Fruit fly (Drosophila melanogaster) whole organism, embryonic: ENCODE results near the gene Vm26Ac.

Experiments used
- Adf1 ChIP-seq: fragments of 200-800 bp; sonication (Bioruptor generic); IDR thresholded peaks from 2 replicates; pipeline ENCODE4 v1.3.6; 2022; ENCODE audit warnings: missing biosample characterization, missing genetic modification characterization
- Asciz ChIP-seq: fragments of 200-800 bp; sonication (Bioruptor generic); optimal IDR thresholded peaks from 2 replicates; lab custom pipeline; 2017; ENCODE audit warnings: missing biosample characterization, mild to moderate bottlenecking, missing genetic modification characterization, missing genetic modification reagents
- Bgb ChIP-seq: fragments of 200-800 bp; sonication (Bioruptor generic); IDR thresholded peaks from 2 replicates; pipeline ENCODE4 v1.3.6; 2022; ENCODE audit warnings: missing biosample characterization, missing genetic modification characterization; ENCODE audit not compliant: partially characterized antibody
- BtbVII ChIP-seq: fragments of 200-800 bp; sonication (Bioruptor generic); optimal IDR thresholded peaks from 3 replicates; lab custom pipeline; 2017; ENCODE audit warnings: missing biosample characterization, mild to moderate bottlenecking, missing genetic modification characterization
- C15 ChIP-seq: fragments of 200-800 bp; sonication (Bioruptor generic); IDR thresholded peaks from 3 replicates; pipeline ENCODE4 v1.3.6; 2022; ENCODE audit warnings: missing biosample characterization, missing genetic modification characterization
- CG10431 ChIP-seq: fragments of 200-800 bp; sonication (Bioruptor generic); optimal IDR thresholded peaks from 3 replicates; lab custom pipeline; 2018; ENCODE audit warnings: missing biosample characterization, mild to moderate bottlenecking, missing genetic modification characterization
- CG11093 ChIP-seq: fragments of 200-800 bp; sonication (Bioruptor generic); IDR thresholded peaks from 3 replicates; pipeline ENCODE4 v1.3.6; 2022; ENCODE audit warnings: missing biosample characterization, missing genetic modification characterization
- CG11247 ChIP-seq: fragments of 200-800 bp; sonication (Bioruptor generic); IDR thresholded peaks from 2 replicates; pipeline ENCODE4 v1.3.6; 2022; ENCODE audit warnings: missing biosample characterization, missing genetic modification characterization
- CG11560 ChIP-seq: fragments of 200-800 bp; sonication (Bioruptor generic); IDR thresholded peaks from 3 replicates; pipeline ENCODE4 v1.3.6; 2022; ENCODE audit warnings: missing biosample characterization, missing genetic modification characterization
- CG15479 ChIP-seq: fragments of 200-800 bp; sonication (Bioruptor generic); optimal IDR thresholded peaks from 3 replicates; lab custom pipeline; 2019; ENCODE audit warnings: missing biosample characterization, mild to moderate bottlenecking, missing genetic modification characterization, moderate library complexity
- CG17328 ChIP-seq: fragments of 200-800 bp; sonication (Bioruptor generic); IDR thresholded peaks from 2 replicates; pipeline ENCODE4 v1.3.6; 2022; ENCODE audit warnings: missing biosample characterization, missing genetic modification characterization
- CG2129 ChIP-seq: fragments of 200-800 bp; sonication (Bioruptor generic); IDR thresholded peaks from 2 replicates; pipeline ENCODE4 v1.3.6; 2022; ENCODE audit warnings: missing biosample characterization, missing genetic modification characterization; ENCODE audit not compliant: partially characterized antibody
- CG2199 ChIP-seq: fragments of 200-800 bp; sonication (Bioruptor generic); IDR thresholded peaks from 3 replicates; pipeline ENCODE4 v1.3.6; 2022; ENCODE audit warnings: missing biosample characterization, missing genetic modification characterization
- CG30403 ChIP-seq: fragments of 200-800 bp; sonication (Bioruptor generic); optimal IDR thresholded peaks from 3 replicates; lab custom pipeline; 2016; ENCODE audit warnings: missing biosample characterization, missing genetic modification characterization
- CG30431 ChIP-seq: fragments of 200-800 bp; sonication (Bioruptor generic); optimal IDR thresholded peaks from 2 replicates; lab custom pipeline; 2017; ENCODE audit warnings: missing biosample characterization, missing genetic modification characterization
- CG31365 ChIP-seq: fragments of 200-800 bp; sonication (Bioruptor generic); optimal IDR thresholded peaks from 2 replicates; lab custom pipeline; 2018; ENCODE audit warnings: missing biosample characterization, mild to moderate bottlenecking, missing genetic modification characterization
- CG32772 ChIP-seq: fragments of 200-800 bp; sonication (Bioruptor generic); IDR thresholded peaks from 2 replicates; pipeline ENCODE4 v1.3.6; 2022; ENCODE audit warnings: missing biosample characterization, missing genetic modification characterization
- CG4730 ChIP-seq: fragments of 200-800 bp; sonication (Bioruptor generic); IDR thresholded peaks from 2 replicates; pipeline ENCODE4 v1.3.6; 2022; ENCODE audit warnings: missing biosample characterization, missing genetic modification characterization
- CG5180 ChIP-seq: fragments of 200-800 bp; sonication (Bioruptor generic); optimal IDR thresholded peaks from 3 replicates; lab custom pipeline; 2017; ENCODE audit warnings: missing biosample characterization, missing genetic modification characterization, mild to moderate bottlenecking, moderate library complexity, missing genetic modification reagents
- CG6254 ChIP-seq: fragments of 200-800 bp; sonication (Bioruptor generic); optimal IDR thresholded peaks from 3 replicates; lab custom pipeline; 2017; ENCODE audit warnings: mild to moderate bottlenecking, missing biosample characterization, missing genetic modification reagents, missing genetic modification characterization
- Dad ChIP-seq: fragments of 200-800 bp; sonication (Bioruptor generic); optimal IDR thresholded peaks from 3 replicates; lab custom pipeline; 2016; ENCODE audit warnings: missing biosample characterization, missing genetic modification characterization
- Dip2 ChIP-seq: fragments of 200-800 bp; sonication (Bioruptor generic); IDR thresholded peaks from 2 replicates; pipeline ENCODE4 v1.3.6; 2022; ENCODE audit warnings: missing biosample characterization, missing genetic modification characterization
- Gug ChIP-seq: fragments of 200-800 bp; sonication (Bioruptor generic); IDR thresholded peaks from 4 replicates; pipeline ENCODE4 v1.3.6; 2022; ENCODE audit warnings: missing biosample characterization, missing genetic modification characterization
- Hand ChIP-seq: fragments of 200-800 bp; sonication (Bioruptor generic); optimal IDR thresholded peaks from 2 replicates; lab custom pipeline; 2017; ENCODE audit warnings: mild to moderate bottlenecking, missing biosample characterization, missing genetic modification reagents, missing genetic modification characterization
- Hmx ChIP-seq: fragments of 200-800 bp; sonication (Bioruptor generic); optimal IDR thresholded peaks from 2 replicates; lab custom pipeline; 2016; ENCODE audit warnings: missing biosample characterization, missing genetic modification characterization
- Hr78 ChIP-seq, 2 experiments: fragments of 200-800 bp in 1 of 2; fragments of >200 bp in 1 of 2; sonication (Bioruptor generic) in 1 of 2; optimal IDR thresholded peaks; 2 replicates each; lab custom pipeline; 2017 to 2019; ENCODE audit warnings: missing biosample characterization in 2 of 2, missing genetic modification characterization in 2 of 2, mild to moderate bottlenecking in 1 of 2, moderate library complexity in 1 of 2
- Kr ChIP-seq: fragments of 200-800 bp; sonication (Bioruptor generic); optimal IDR thresholded peaks from 2 replicates; lab custom pipeline; 2017; ENCODE audit warnings: missing biosample characterization, mild to moderate bottlenecking, missing genetic modification characterization
- Nf-YC ChIP-seq: fragments of 200-800 bp; optimal IDR thresholded peaks from 3 replicates; lab custom pipeline; 2019; ENCODE audit warnings: missing biosample characterization, mild to moderate bottlenecking, missing genetic modification characterization, moderate library complexity
- Spps ChIP-seq: fragments of 200-800 bp; sonication (Bioruptor generic); optimal IDR thresholded peaks from 2 replicates; lab custom pipeline; 2018; ENCODE audit warnings: missing biosample characterization, mild to moderate bottlenecking, missing genetic modification characterization
- Sry-β ChIP-seq: fragments of 200-800 bp; sonication (Bioruptor generic); optimal IDR thresholded peaks from 2 replicates; lab custom pipeline; 2018; ENCODE audit warnings: missing biosample characterization, mild to moderate bottlenecking, missing genetic modification characterization, moderate library complexity
- Ssrp ChIP-seq: fragments of 200-800 bp; sonication (Bioruptor generic); optimal IDR thresholded peaks from 2 replicates; lab custom pipeline; 2018; ENCODE audit warnings: missing biosample characterization, mild to moderate bottlenecking, missing genetic modification characterization, moderate library complexity
- Tbp ChIP-seq: fragments of >200 bp; optimal IDR thresholded peaks from 2 replicates; lab custom pipeline; 2018; ENCODE audit warnings: missing biosample characterization, missing genetic modification characterization
- Trl ChIP-seq, 3 experiments: fragments of >200 bp in 2 of 3; fragments of 200-800 bp in 1 of 3; sonication (Bioruptor generic) in 1 of 3; optimal IDR thresholded peaks; 2 replicates in 1 of 3; 3 replicates in 2 of 3; lab custom pipeline; 2016 to 2017; ENCODE audit warnings: missing biosample characterization in 1 of 3, missing genetic modification characterization in 1 of 3
- ac ChIP-seq: fragments of 200-800 bp; sonication (Bioruptor generic); optimal IDR thresholded peaks from 3 replicates; lab custom pipeline; 2017; ENCODE audit warnings: missing biosample characterization, mild to moderate bottlenecking, missing genetic modification characterization
- ato ChIP-seq: fragments of 200-800 bp; sonication (Bioruptor generic); IDR thresholded peaks from 2 replicates; pipeline ENCODE4 v1.3.6; 2022; ENCODE audit warnings: missing biosample characterization, missing genetic modification characterization; ENCODE audit not compliant: partially characterized antibody
- bbx ChIP-seq: fragments of 200-800 bp; sonication (Bioruptor generic); IDR thresholded peaks from 2 replicates; pipeline ENCODE4 v1.3.6; 2022; ENCODE audit warnings: missing biosample characterization, missing genetic modification characterization; ENCODE audit not compliant: partially characterized antibody
- btn ChIP-seq: fragments of 200-800 bp; sonication (Bioruptor generic); optimal IDR thresholded peaks from 2 replicates; lab custom pipeline; 2016; ENCODE audit warnings: missing biosample characterization, missing genetic modification characterization
- cato ChIP-seq: fragments of 200-800 bp; sonication (Bioruptor generic); optimal IDR thresholded peaks from 2 replicates; lab custom pipeline; 2016; ENCODE audit warnings: missing biosample characterization, missing genetic modification characterization, borderline replicate concordance
- crc ChIP-seq: fragments of 200-800 bp; sonication (Bioruptor generic); optimal IDR thresholded peaks from 2 replicates; lab custom pipeline; 2016; ENCODE audit warnings: missing biosample characterization, missing genetic modification characterization
- da ChIP-seq: fragments of 200-800 bp; sonication (Bioruptor generic); optimal IDR thresholded peaks from 2 replicates; lab custom pipeline; 2016; ENCODE audit warnings: missing biosample characterization, missing genetic modification characterization
- dan ChIP-seq: fragments of 200-800 bp; sonication (Bioruptor generic); IDR thresholded peaks from 2 replicates; pipeline ENCODE4 v1.3.6; 2022; ENCODE audit warnings: missing biosample characterization, missing genetic modification characterization
- dm ChIP-seq: fragments of 200-800 bp; sonication (Bioruptor generic); optimal IDR thresholded peaks from 3 replicates; lab custom pipeline; 2016; ENCODE audit warnings: missing biosample characterization, missing genetic modification characterization
- esg ChIP-seq: fragments of 200-800 bp; sonication (Bioruptor generic); conservative IDR thresholded peaks from 2 replicates; pipeline ENCODE4 v1.3.6; 2022; ENCODE audit warnings: missing biosample characterization, missing genetic modification characterization
- gce ChIP-seq: fragments of 200-800 bp; sonication (Bioruptor generic); IDR thresholded peaks from 3 replicates; pipeline ENCODE4 v1.3.6; 2022; ENCODE audit warnings: missing biosample characterization, missing genetic modification characterization
- gsb-n ChIP-seq: fragments of 200-800 bp; sonication (Bioruptor generic); optimal IDR thresholded peaks from 3 replicates; lab custom pipeline; 2018; ENCODE audit warnings: missing biosample characterization, mild to moderate bottlenecking, missing genetic modification characterization
- pita ChIP-seq: fragments of 200-800 bp; sonication (Bioruptor generic); optimal IDR thresholded peaks from 2 replicates; lab custom pipeline; 2017; ENCODE audit warnings: missing biosample characterization, mild to moderate bottlenecking, missing genetic modification characterization
- prd ChIP-seq, 3 experiments: fragments of >200 bp in 2 of 3; fragments of 200-800 bp in 1 of 3; sonication (Bioruptor generic) in 1 of 3; optimal IDR thresholded peaks in 2 of 3; IDR thresholded peaks in 1 of 3; 2 replicates in 2 of 3; 3 replicates in 1 of 3; pipeline versions ENCODE4 v1.3.6 to Lab custom; 2017 to 2022; ENCODE audit warnings: missing biosample characterization in 1 of 3, missing genetic modification characterization in 1 of 3
- repo ChIP-seq: fragments of 200-800 bp; sonication (Bioruptor generic); optimal IDR thresholded peaks from 2 replicates; lab custom pipeline; 2016; ENCODE audit warnings: missing biosample characterization, missing genetic modification characterization
- trem ChIP-seq: fragments of 200-800 bp; optimal IDR thresholded peaks from 3 replicates; lab custom pipeline; 2019; ENCODE audit warnings: missing biosample characterization, mild to moderate bottlenecking, missing genetic modification characterization, moderate library complexity

Vm26Ac gene

DNA sequence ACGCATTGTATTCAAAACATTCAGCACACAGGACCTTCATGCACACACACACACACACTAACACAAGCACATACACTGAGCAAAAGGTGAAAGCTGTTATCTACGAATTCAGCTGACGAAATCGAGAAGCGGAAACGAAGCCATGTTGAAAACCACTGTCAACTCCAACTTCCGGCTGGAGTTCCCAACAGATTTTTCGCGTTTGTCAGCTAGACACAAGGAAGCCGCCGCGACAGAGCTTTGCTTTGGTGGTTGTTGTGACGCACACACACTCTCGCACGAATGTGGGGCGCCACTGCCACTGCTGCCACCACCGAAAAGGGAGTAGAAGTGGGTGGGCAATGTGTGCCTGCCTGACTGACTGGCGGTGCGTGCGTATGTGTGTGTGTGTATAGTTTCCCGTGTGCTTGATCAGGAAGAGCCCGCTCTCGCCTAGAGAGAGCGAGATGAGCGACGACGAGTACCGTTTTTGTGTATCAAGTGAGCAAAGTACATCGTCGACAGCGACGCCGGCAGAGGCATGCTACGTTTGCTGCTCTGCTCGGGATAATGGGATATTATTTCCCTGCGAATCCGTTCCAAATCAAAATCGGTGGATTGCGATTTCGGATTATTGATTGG lies 39.3 kb upstream of the Vm26Ac start (continued):
- TF ChIP-seq CG31365 (peak; percentile 74), ac (GFP tag; lab: Kevin White, UChicago) (peak; percentile 6), btn (GFP tag; lab: Kevin White, UChicago) (peak; percentile 15), Ssrp (tag; lab: Kevin White, UChicago) (no peak), BtbVII (GFP tag; lab: Kevin White, UChicago) (peak; percentile 79), ato (GFP tag; lab: Robert Waterston, UW) (no peak), Asciz (GFP tag; lab: Kevin White, UChicago) (peak; percentile 79), Tbp (GFP tag; lab: Kevin White, UChicago) (no peak), CG11247 (GFP tag; lab: Robert Waterston, UW) (no peak), CG32772 (no peak), CG5180 (GFP tag; lab: Kevin White, UChicago) (peak; percentile 72), Dad (peak; percentile 20), CG17328 (GFP tag; lab: Robert Waterston, UW) (peak; percentile 26; the same call in 1 of the 2 replicates), CG11093 (no peak), CG2199 (GFP tag; lab: Robert Waterston, UW) (no peak), dm (no peak), CG2129 (no peak), da (no peak), CG6254 (GFP tag; lab: Kevin White, UChicago) (peak; percentile 46), Gug (no peak), gsb-n (tag; lab: Kevin White, UChicago) (peak; percentile 53), esg (GFP tag; lab: Robert Waterston, UW) (no peak), prd (optimal IDR thresholded peaks at IDR 0.05; lab: Kevin White, UChicago) (no peak), prd (GFP tag; IDR thresholded peaks at IDR 0.05; lab: Robert Waterston, UW) (no peak), CG11560 (no peak), Hmx (GFP tag; lab: Kevin White, UChicago) (no peak), Kr (GFP tag; lab: Kevin White, UChicago) (no peak), Trl (optimal IDR thresholded peaks at IDR 0.05; lab: Kevin White, UChicago) (peak; percentile 55 to 75), Trl (GFP tag; optimal IDR thresholded peaks at IDR 0.05; lab: Kevin White, UChicago) (no peak), Adf1 (GFP tag; lab: Robert Waterston, UW) (peak; percentile 79), C15 (GFP tag; lab: Robert Waterston, UW) (no peak), pita (GFP tag; lab: Kevin White, UChicago) (no peak), Spps (peak; percentile 30), CG10431 (GFP tag; lab: Kevin White, UChicago) (peak; percentile 80), Hand (GFP tag; lab: Kevin White, UChicago) (no peak), CG15479 (GFP tag; lab: Kevin White, UChicago) (peak; percentile 10), Sry-β (GFP tag; lab: Kevin White, UChicago) (peak; percentile 45), trem (tag; lab: Kevin White, UChicago) (peak; percentile 21), CG4730 (GFP tag; lab: Robert Waterston, UW) (no peak), bbx (GFP tag; lab: Robert Waterston, UW) (no peak), cato (no peak), gce (GFP tag; lab: Robert Waterston, UW) (peak; percentile 37; the same call in 1 of the 3 replicates), Dip2 (no peak), CG30403 (no peak), Bgb (GFP tag; lab: Robert Waterston, UW) (no peak), CG30431 (no peak), Nf-YC (tag; lab: Kevin White, UChicago) (peak; percentile 67), repo (GFP tag; lab: Kevin White, UChicago) (no peak), Hr78 (GFP tag; optimal IDR thresholded peaks at IDR 0.05; lab: Kevin White, UChicago) (no peak), dan (no peak), crc (no peak)
